Worm (Caenorhabditis elegans): Measurements from ENCODE around the gene srh-185.
"Not testable (repeated sequence)": the region's sequence is repeated elsewhere in the genome, so short reads cannot be mapped to it uniquely, and the experiment has no call there.

srh-185 gene

DNA sequence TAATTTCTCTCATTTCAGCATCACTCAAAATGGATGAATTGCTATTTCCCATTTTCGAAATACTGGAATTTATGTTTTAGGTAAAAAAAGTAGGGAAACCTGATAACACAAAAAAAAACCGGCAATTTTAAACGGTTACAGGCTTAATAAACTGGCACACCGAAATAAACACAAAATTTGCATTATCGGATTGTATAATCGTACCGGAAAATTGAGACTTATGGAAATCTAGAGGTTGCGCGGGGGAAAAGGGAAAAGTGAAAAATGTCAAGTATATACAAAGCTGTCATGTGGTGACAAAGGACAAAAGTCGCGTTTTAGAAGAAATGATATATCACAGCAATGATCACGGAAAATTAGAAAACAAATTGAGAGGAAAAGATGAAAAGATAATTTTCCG lies 26.7 kb upstream of the srh-185 start, which contains the start of gene chpf-2:
chpf-2 (minus strand) TSS at position 101 of the 400 bp plus-strand sequence.
- TF ChIP-seq hmbx-1 (tag; optimal IDR thresholded peaks at IDR 0.05) (no peak), tra-4 (tag; optimal IDR thresholded peaks at IDR 0.05) (no peak), F13C5.2 (tag; optimal IDR thresholded peaks at IDR 0.05) (no peak), ceh-36 (tag; optimal IDR thresholded peaks at IDR 0.05) (no peak), flt-1 (GFP tag; IDR thresholded peaks at IDR 0.05) (no peak), pes-1 (GFP tag; IDR thresholded peaks at IDR 0.05) (no peak), tbx-11 (GFP tag; IDR thresholded peaks at IDR 0.05) (no peak), ets-7 (tag; optimal IDR thresholded peaks at IDR 0.05) (no peak), ama-1 (optimal IDR thresholded peaks at IDR 0.05) (no peak), B0310.2 (tag; optimal IDR thresholded peaks at IDR 0.05) (no peak), sea-1 (GFP tag; conservative IDR thresholded peaks at IDR 0.05) (no peak), scrt-1 (GFP tag; IDR thresholded peaks at IDR 0.05) (no peak), tbx-37 (GFP tag; conservative IDR thresholded peaks at IDR 0.05) (no peak), ceh-13 (GFP tag; optimal IDR thresholded peaks at IDR 0.05) (no peak), hmg-4 (GFP tag; optimal IDR thresholded peaks at IDR 0.05) (no peak), hnd-1 (tag; optimal IDR thresholded peaks at IDR 0.05) (no peak), aly-1 (tag; optimal IDR thresholded peaks at IDR 0.05) (no peak)

DNA sequence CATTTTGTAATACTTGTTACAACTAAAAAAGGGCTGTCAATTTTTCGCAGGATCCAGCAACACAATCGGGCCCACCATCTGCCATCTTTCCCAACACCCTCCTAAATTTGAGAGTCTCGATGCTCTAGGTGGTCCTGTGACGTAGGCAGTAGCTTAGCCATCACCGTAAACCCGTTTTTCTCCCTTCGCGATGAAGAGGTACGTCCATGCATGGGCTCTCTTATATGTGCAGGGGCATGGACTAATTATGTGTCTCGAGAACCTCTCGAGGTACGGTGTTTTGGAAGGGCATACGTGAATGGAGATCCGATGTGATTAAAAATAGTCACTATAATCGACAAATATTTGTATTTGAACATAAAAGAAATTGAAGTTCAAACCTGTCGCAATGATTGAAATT lies 25.1 kb upstream of the srh-185 start:
- no peak for TF ChIP-seq scrt-1 (GFP tag; IDR thresholded peaks at IDR 0.05)
- TF ChIP-seq tra-4 (tag; optimal IDR thresholded peaks at IDR 0.05): no peak
- TF ChIP-seq hmbx-1 (tag; optimal IDR thresholded peaks at IDR 0.05): no peak
- no peak for TF ChIP-seq ets-7 (tag; optimal IDR thresholded peaks at IDR 0.05)
- TF ChIP-seq sea-1 (GFP tag; conservative IDR thresholded peaks at IDR 0.05): no peak
- no peak for TF ChIP-seq flt-1 (GFP tag; IDR thresholded peaks at IDR 0.05)
- TF ChIP-seq aly-1 (tag; optimal IDR thresholded peaks at IDR 0.05): no peak
- no peak for TF ChIP-seq tbx-11 (GFP tag; IDR thresholded peaks at IDR 0.05)
- TF ChIP-seq ceh-13 (GFP tag; optimal IDR thresholded peaks at IDR 0.05): no peak

DNA sequence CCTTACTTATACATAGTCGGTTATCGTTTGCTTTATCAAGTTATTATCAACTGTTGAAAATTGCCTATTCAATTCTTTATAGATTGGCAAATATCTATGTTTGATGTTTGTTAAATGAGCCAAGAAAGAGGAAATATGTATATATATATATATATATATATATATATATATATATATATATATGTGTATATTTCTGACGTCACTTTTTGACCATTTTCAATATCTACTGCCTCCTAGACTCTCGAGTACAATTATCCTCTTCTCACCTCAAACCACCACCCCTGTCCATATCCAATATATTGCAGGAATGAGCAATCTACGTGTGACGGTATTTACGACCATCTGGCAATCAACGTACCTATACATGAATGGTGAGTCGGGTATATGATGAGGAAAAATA lies 21.2 kb upstream of the srh-185 start, which contains the start of gene F59D6.1:
F59D6.1 (plus strand) TSS at position 301 of the 400 bp plus-strand sequence.
- TF ChIP-seq B0310.2 (tag; optimal IDR thresholded peaks at IDR 0.05) (no peak), flt-1 (GFP tag; IDR thresholded peaks at IDR 0.05) (no peak), sea-1 (GFP tag; conservative IDR thresholded peaks at IDR 0.05) (no peak), hnd-1 (tag; optimal IDR thresholded peaks at IDR 0.05) (no peak), hmbx-1 (tag; optimal IDR thresholded peaks at IDR 0.05) (no peak), aly-1 (tag; optimal IDR thresholded peaks at IDR 0.05) (no peak), scrt-1 (GFP tag; IDR thresholded peaks at IDR 0.05) (no peak), F13C5.2 (tag; optimal IDR thresholded peaks at IDR 0.05) (no peak), ama-1 (optimal IDR thresholded peaks at IDR 0.05) (no peak), ceh-13 (GFP tag; optimal IDR thresholded peaks at IDR 0.05) (no peak), tbx-11 (GFP tag; IDR thresholded peaks at IDR 0.05) (no peak), ets-7 (tag; optimal IDR thresholded peaks at IDR 0.05) (no peak), pes-1 (GFP tag; IDR thresholded peaks at IDR 0.05) (no peak)

DNA sequence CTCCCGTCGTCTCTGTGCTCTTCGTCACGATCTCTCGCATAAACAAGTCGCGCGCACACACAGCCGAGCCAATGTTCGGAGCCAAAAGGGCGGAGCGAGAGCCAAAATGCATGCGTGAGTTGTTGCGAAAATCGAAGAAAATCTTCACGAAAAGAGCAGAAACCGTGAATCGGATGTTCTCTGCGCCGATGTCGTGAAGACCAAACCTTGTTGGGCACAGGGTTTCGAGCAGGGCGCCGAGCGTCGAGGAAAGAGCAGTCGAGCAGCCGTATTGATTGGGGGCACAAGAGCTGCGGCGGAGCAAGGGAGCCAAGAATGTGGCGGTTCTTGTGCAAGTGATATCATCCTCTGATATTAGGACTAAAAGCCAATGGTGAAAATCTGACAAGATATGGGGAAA lies 19.7 kb upstream of the srh-185 start:
- TF ChIP-seq ceh-36 (tag; optimal IDR thresholded peaks at IDR 0.05) (no peak), hmbx-1 (tag; optimal IDR thresholded peaks at IDR 0.05) (no peak), tbx-37 (GFP tag; conservative IDR thresholded peaks at IDR 0.05) (no peak), B0310.2 (tag; optimal IDR thresholded peaks at IDR 0.05) (no peak)

DNA sequence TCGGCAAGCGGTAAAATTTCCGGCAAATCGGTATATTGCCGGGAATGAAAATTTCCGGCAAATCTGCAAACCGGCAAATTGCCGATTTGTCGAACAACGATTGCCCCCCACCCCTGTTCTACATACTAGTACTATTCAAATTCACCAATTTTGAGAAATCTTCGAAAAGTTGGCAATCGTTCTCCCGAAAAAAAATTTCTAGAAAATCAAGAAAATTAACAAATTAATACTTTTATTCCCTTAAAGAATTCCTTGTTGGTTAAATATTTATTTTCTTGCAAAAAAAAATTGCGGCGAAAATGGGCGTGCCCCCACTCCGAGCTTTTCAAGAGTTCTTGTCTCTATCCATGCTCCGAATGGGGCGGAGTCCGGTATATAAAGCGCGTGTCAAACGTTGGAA lies 11.8 kb upstream of the srh-185 start, which contains the start of gene C50H11.8:
C50H11.8 (plus strand) TSS at position 301 of the 400 bp plus-strand sequence.
- TF ChIP-seq scrt-1 (GFP tag; IDR thresholded peaks at IDR 0.05) (no peak), ceh-13 (GFP tag; optimal IDR thresholded peaks at IDR 0.05) (no peak), pes-1 (GFP tag; IDR thresholded peaks at IDR 0.05) (no peak), aly-1 (tag; optimal IDR thresholded peaks at IDR 0.05) (no peak), tra-4 (tag; optimal IDR thresholded peaks at IDR 0.05) (no peak), ama-1 (optimal IDR thresholded peaks at IDR 0.05) (no peak), flt-1 (GFP tag; IDR thresholded peaks at IDR 0.05) (no peak), tbx-11 (GFP tag; IDR thresholded peaks at IDR 0.05) (no peak), tbx-37 (GFP tag; conservative IDR thresholded peaks at IDR 0.05) (no peak), ets-7 (tag; optimal IDR thresholded peaks at IDR 0.05) (no peak), ceh-36 (tag; optimal IDR thresholded peaks at IDR 0.05) (no peak), sea-1 (GFP tag; conservative IDR thresholded peaks at IDR 0.05) (no peak)

DNA sequence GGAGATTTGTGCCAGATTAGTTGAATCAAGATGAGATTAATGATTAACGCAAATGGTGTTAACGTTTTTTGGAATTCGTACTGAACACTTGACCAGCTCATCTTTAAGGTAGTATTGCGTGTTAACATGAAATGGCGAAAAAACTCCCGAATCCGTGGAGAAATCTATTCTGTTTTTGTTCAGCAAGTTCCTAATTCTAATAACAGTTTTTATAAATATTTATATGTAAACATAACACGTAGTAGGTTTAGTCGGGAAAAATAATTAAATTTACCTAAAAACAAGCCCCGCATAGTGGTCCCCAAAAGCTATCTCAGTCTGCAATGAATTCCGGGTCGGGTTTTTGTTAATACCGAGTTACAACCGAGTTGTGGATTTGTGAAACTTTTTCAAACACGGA lies 7.0 kb upstream of the srh-185 start, which contains the start of gene str-244:
str-244 (minus strand) TSS at position 101 of the 400 bp plus-strand sequence.
- TF ChIP-seq B0310.2 (tag; optimal IDR thresholded peaks at IDR 0.05) (no peak), sea-1 (GFP tag; conservative IDR thresholded peaks at IDR 0.05) (no peak), F13C5.2 (tag; optimal IDR thresholded peaks at IDR 0.05) (no peak)

DNA sequence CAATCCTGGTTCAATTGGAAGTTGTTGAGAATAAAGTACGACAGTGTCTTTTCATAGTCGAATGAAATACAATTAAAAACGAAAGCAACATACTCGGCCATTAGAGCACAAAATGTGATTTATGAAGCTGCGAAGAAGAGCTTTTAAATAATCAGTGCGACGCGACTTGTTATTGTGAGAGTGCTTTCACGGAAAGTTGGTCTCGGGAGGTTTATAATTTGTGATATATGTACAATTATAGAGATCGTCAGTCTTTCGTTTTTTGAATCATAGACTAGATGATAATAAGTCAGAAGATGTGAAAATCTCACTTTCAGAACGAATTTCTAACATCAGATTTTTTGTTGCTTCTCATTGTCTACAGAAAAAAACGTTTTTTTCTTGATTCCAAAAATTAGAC lies 4.0 kb upstream of the srh-185 start, which contains the start of gene srt-15:
srt-15 (minus strand) TSS at position 101 of the 400 bp plus-strand sequence.
- TF ChIP-seq tbx-37 (GFP tag; conservative IDR thresholded peaks at IDR 0.05): no peak
- no peak for TF ChIP-seq hmbx-1 (tag; optimal IDR thresholded peaks at IDR 0.05)
- TF ChIP-seq hnd-1 (tag; optimal IDR thresholded peaks at IDR 0.05): no peak
- no peak for TF ChIP-seq pes-1 (GFP tag; IDR thresholded peaks at IDR 0.05)
- TF ChIP-seq B0310.2 (tag; optimal IDR thresholded peaks at IDR 0.05): no peak

DNA sequence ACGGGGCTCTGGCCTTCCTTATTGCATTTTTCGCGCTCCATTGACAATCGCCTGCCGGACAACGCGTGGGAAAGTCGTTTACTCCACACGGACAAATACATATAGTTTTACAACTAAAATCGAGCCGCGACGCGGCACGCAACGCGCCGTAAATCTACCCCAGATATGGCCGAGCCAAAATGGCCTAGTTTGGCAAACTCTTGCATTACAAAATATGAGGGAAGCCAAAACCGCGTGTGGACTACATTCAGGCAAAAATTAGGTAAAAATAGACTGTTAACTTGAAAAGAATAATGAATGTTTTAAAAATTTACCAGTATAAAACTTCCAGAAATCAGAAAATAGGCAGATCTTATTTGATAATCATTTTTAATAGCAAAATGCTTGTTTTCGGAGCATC lies 1.6 kb upstream of the srh-185 start, which contains the start of gene srt-16:
srt-16 (minus strand) TSS at position 101 of the 400 bp plus-strand sequence.
- not testable (repeated sequence) for TF ChIP-seq ama-1 (optimal IDR thresholded peaks at IDR 0.05); aly-1 (tag; optimal IDR thresholded peaks at IDR 0.05); ceh-13 (GFP tag; optimal IDR thresholded peaks at IDR 0.05)
